Worm (Caenorhabditis elegans) whole organism, L1 larva: Measurements from ENCODE around the gene D1046.18.

ENCODE experiments used
- C04F5.9 ChIP-seq: sonication (generic microtip); optimal IDR thresholded peaks from 2 replicates; lab custom pipeline; 2016; ENCODE audit warnings: missing genetic modification characterization, missing compliant biosample characterization
- C16A3.4 ChIP-seq: fragments of 150-350 bp; optimal IDR thresholded peaks from 2 replicates; lab custom pipeline; 2014; ENCODE audit warnings: missing biosample characterization, missing genetic modification characterization
- C34B4.2 ChIP-seq: sonication (generic microtip); optimal IDR thresholded peaks from 2 replicates; lab custom pipeline; 2017; ENCODE audit warnings: mild to moderate bottlenecking, missing genetic modification characterization, missing compliant biosample characterization
- F16B12.6 ChIP-seq: fragments of 150-350 bp; optimal IDR thresholded peaks from 2 replicates; lab custom pipeline; 2014; ENCODE audit warnings: missing biosample characterization, missing genetic modification characterization
- Y116A8C.19 ChIP-seq: sonication (generic microtip); optimal IDR thresholded peaks from 2 replicates; lab custom pipeline; 2016; ENCODE audit warnings: missing compliant biosample characterization, missing genetic modification characterization, borderline replicate concordance
- blmp-1 ChIP-seq: fragments of 150-350 bp; optimal IDR thresholded peaks from 2 replicates; lab custom pipeline; 2014; ENCODE audit warnings: missing biosample characterization, missing genetic modification characterization
- ceh-8 ChIP-seq: fragments of 200-800 bp; sonication (Bioruptor generic); optimal IDR thresholded peaks from 2 replicates; lab custom pipeline; 2018; ENCODE audit warnings: mild to moderate bottlenecking, missing genetic modification characterization, moderate library complexity, missing compliant biosample characterization
- ceh-82 ChIP-seq, 3 experiments: fragments of 150-350 bp in 1 of 3; sonication (generic microtip) in 2 of 3; optimal IDR thresholded peaks; 2 replicates each; lab custom pipeline; 2014 to 2017; ENCODE audit warnings: missing biosample characterization in 3 of 3, missing genetic modification characterization in 3 of 3
- ceh-90 ChIP-seq: sonication (generic microtip); optimal IDR thresholded peaks from 2 replicates; lab custom pipeline; 2016; ENCODE audit warnings: missing genetic modification characterization, missing compliant biosample characterization
- dpl-1 ChIP-seq, 3 experiments: fragments of 150-350 bp in 2 of 3; sonication (generic microtip) in 1 of 3; optimal IDR thresholded peaks; 2 replicates each; lab custom pipeline; 2014 to 2017; ENCODE audit warnings: missing biosample characterization in 3 of 3, missing genetic modification characterization in 3 of 3, missing genetic modification reagents in 3 of 3
- efl-1 ChIP-seq, 4 experiments: fragments of 150-350 bp; optimal IDR thresholded peaks in 3 of 4; peaks in 1 of 4; 1 replicate in 1 of 4; 2 replicates in 3 of 4; lab custom pipeline; 2014; ENCODE audit warnings: missing biosample characterization in 2 of 4, missing genetic modification characterization in 2 of 4, missing genetic modification reagents in 2 of 4
- egl-13 ChIP-seq: sonication (generic microtip); optimal IDR thresholded peaks from 2 replicates; lab custom pipeline; 2016; ENCODE audit warnings: missing genotype, missing genetic modification reagents, missing genetic modification characterization, missing compliant biosample characterization
- egl-27 ChIP-seq, 2 experiments: fragments of 150-350 bp in 1 of 2; sonication (generic microtip); optimal IDR thresholded peaks; 3 replicates each; lab custom pipeline; 2017 to 2018; ENCODE audit warnings: missing biosample characterization in 2 of 2, missing genetic modification characterization in 2 of 2, missing genetic modification reagents in 2 of 2
- ets-5 ChIP-seq: fragments of 200-800 bp; sonication (Bioruptor generic); IDR thresholded peaks from 2 replicates; pipeline ENCODE4 v1.3.6; 2022; ENCODE audit warnings: missing genetic modification characterization, missing compliant biosample characterization
- fkh-10 ChIP-seq: sonication (generic microtip); optimal IDR thresholded peaks from 2 replicates; lab custom pipeline; 2017; ENCODE audit warnings: missing biosample characterization, missing genetic modification reagents, missing genetic modification characterization
- fos-1 ChIP-seq: fragments of 150-350 bp; optimal IDR thresholded peaks from 2 replicates; lab custom pipeline; 2014; ENCODE audit warnings: missing biosample characterization, missing genetic modification characterization
- grh-1 ChIP-seq: fragments of 200-800 bp; sonication (Bioruptor generic); IDR thresholded peaks from 2 replicates; pipeline ENCODE4 v1.3.6; 2022; ENCODE audit warnings: missing genetic modification reagents, missing genetic modification characterization, missing compliant biosample characterization
- hlh-17 ChIP-seq: fragments of 200-800 bp; sonication (Bioruptor generic); optimal IDR thresholded peaks from 2 replicates; lab custom pipeline; 2018; ENCODE audit warnings: missing genetic modification characterization, mild to moderate bottlenecking, missing compliant biosample characterization, moderate library complexity, borderline replicate concordance
- hlh-4 ChIP-seq: sonication (generic microtip); optimal IDR thresholded peaks from 2 replicates; lab custom pipeline; 2016; ENCODE audit warnings: mild to moderate bottlenecking, missing genetic modification characterization, missing compliant biosample characterization
- hpl-2 ChIP-seq: fragments of 150-350 bp; optimal IDR thresholded peaks from 2 replicates; lab custom pipeline; 2014; ENCODE audit warnings: missing biosample characterization, missing genetic modification reagents, missing genetic modification characterization
- irx-1 ChIP-seq: sonication (generic microtip); optimal IDR thresholded peaks from 2 replicates; lab custom pipeline; 2016; ENCODE audit warnings: missing genetic modification characterization, missing compliant biosample characterization
- isw-1 ChIP-seq: fragments of 200-800 bp; sonication (Bioruptor generic); IDR thresholded peaks from 2 replicates; pipeline ENCODE4 v1.3.6; 2022; ENCODE audit warnings: missing genetic modification characterization, missing compliant biosample characterization
- lin-14 ChIP-seq: fragments of 200-800 bp; sonication (Bioruptor generic); optimal IDR thresholded peaks from 2 replicates; lab custom pipeline; 2018; ENCODE audit warnings: mild to moderate bottlenecking, missing genetic modification characterization, moderate library complexity, missing compliant biosample characterization
- lin-15B ChIP-seq: fragments of 150-350 bp; sonication (generic microtip); optimal IDR thresholded peaks from 3 replicates; lab custom pipeline; 2014; ENCODE audit warnings: missing biosample characterization, missing genetic modification characterization
- lin-35 ChIP-seq, 2 experiments: fragments of 150-350 bp; optimal IDR thresholded peaks; 2 replicates each; lab custom pipeline; 2014; ENCODE audit warnings: missing biosample characterization in 2 of 2, missing genetic modification characterization in 2 of 2, missing genetic modification reagents in 2 of 2
- lin-39 ChIP-seq: fragments of 150-350 bp; optimal IDR thresholded peaks from 2 replicates; lab custom pipeline; 2014; ENCODE audit warnings: missing biosample characterization, missing genetic modification reagents, missing genetic modification characterization
- lir-3 ChIP-seq: sonication (generic microtip); optimal IDR thresholded peaks from 2 replicates; lab custom pipeline; 2016; ENCODE audit warnings: mild to moderate bottlenecking, missing genetic modification characterization, moderate library complexity, missing compliant biosample characterization; ENCODE audit not compliant: poor library complexity
- mab-9 ChIP-seq: fragments of 200-800 bp; sonication (Bioruptor generic); IDR thresholded peaks from 2 replicates; pipeline ENCODE4 v1.3.6; 2022; ENCODE audit warnings: missing genetic modification reagents, missing genetic modification characterization, missing compliant biosample characterization
- mdl-1 ChIP-seq, 2 experiments: fragments of 150-350 bp; optimal IDR thresholded peaks; 2 replicates each; lab custom pipeline; 2014 to 2017; ENCODE audit warnings: missing biosample characterization in 2 of 2, missing genetic modification characterization in 2 of 2, inconsistent platforms in 1 of 2
- nhr-11 ChIP-seq: fragments of 150-350 bp; optimal IDR thresholded peaks from 2 replicates; lab custom pipeline; 2014; ENCODE audit warnings: missing biosample characterization, missing genetic modification characterization
- nhr-12 ChIP-seq: sonication (generic microtip); optimal IDR thresholded peaks from 2 replicates; lab custom pipeline; 2017; ENCODE audit warnings: missing biosample characterization, missing genetic modification characterization
- nhr-47 ChIP-seq: sonication (generic microtip); optimal IDR thresholded peaks from 2 replicates; lab custom pipeline; 2016; ENCODE audit warnings: mild to moderate bottlenecking, missing genetic modification characterization, moderate library complexity, missing compliant biosample characterization
- nhr-77 ChIP-seq: fragments of 150-350 bp; optimal IDR thresholded peaks from 2 replicates; lab custom pipeline; 2014; ENCODE audit warnings: missing biosample characterization, missing genetic modification characterization
- nhr-85 ChIP-seq: sonication (generic microtip); peaks from one replicate; lab custom pipeline; 2016; ENCODE audit warnings: missing genetic modification characterization, inconsistent platforms, missing compliant biosample characterization
- nhr-90 ChIP-seq: sonication (generic microtip); optimal IDR thresholded peaks from 2 replicates; lab custom pipeline; 2016; ENCODE audit warnings: mild to moderate bottlenecking, missing genetic modification characterization, missing compliant biosample characterization; ENCODE audit not compliant: poor library complexity
- pax-3 ChIP-seq: fragments of 200-800 bp; sonication (Bioruptor generic); optimal IDR thresholded peaks from 2 replicates; lab custom pipeline; 2018; ENCODE audit warnings: mild to moderate bottlenecking, missing genetic modification characterization, moderate library complexity, missing compliant biosample characterization
- rnt-1 ChIP-seq: sonication (generic microtip); optimal IDR thresholded peaks from 2 replicates; lab custom pipeline; 2016; ENCODE audit warnings: mild to moderate bottlenecking, missing genetic modification characterization, moderate library complexity, missing compliant biosample characterization
- snu-23 ChIP-seq: sonication (generic microtip); optimal IDR thresholded peaks from 2 replicates; lab custom pipeline; 2016; ENCODE audit warnings: missing genetic modification characterization, missing compliant biosample characterization
- sup-37 ChIP-seq: fragments of 200-800 bp; sonication (Bioruptor generic); optimal IDR thresholded peaks from 2 replicates; lab custom pipeline; 2018; ENCODE audit warnings: mild to moderate bottlenecking, missing genetic modification characterization, missing compliant biosample characterization
- swsn-7 ChIP-seq: sonication (generic microtip); optimal IDR thresholded peaks from 2 replicates; lab custom pipeline; 2016; ENCODE audit warnings: missing genetic modification characterization, missing compliant biosample characterization
- tbx-2 ChIP-seq: sonication (generic microtip); optimal IDR thresholded peaks from 2 replicates; lab custom pipeline; 2016; ENCODE audit warnings: missing genetic modification characterization, missing compliant biosample characterization
- tlp-1 ChIP-seq: fragments of 150-350 bp; optimal IDR thresholded peaks from 2 replicates; lab custom pipeline; 2014; ENCODE audit warnings: missing biosample characterization, missing genetic modification characterization
- unc-130 ChIP-seq: fragments of 150-350 bp; optimal IDR thresholded peaks from 2 replicates; lab custom pipeline; 2017; ENCODE audit warnings: missing biosample characterization, missing genetic modification characterization, inconsistent platforms
- unc-86 ChIP-seq: sonication (generic microtip); optimal IDR thresholded peaks from 2 replicates; lab custom pipeline; 2016; ENCODE audit warnings: missing genetic modification characterization, missing compliant biosample characterization
- unc-98 ChIP-seq: fragments of 200-800 bp; sonication (Bioruptor generic); IDR thresholded peaks from 2 replicates; pipeline ENCODE4 v1.3.6; 2022; ENCODE audit warnings: missing genetic modification characterization, missing compliant biosample characterization
- zip-4 ChIP-seq: fragments of 200-800 bp; sonication (Bioruptor generic); optimal IDR thresholded peaks from 2 replicates; lab custom pipeline; 2018; ENCODE audit warnings: mild to moderate bottlenecking, missing genetic modification characterization, moderate library complexity, missing compliant biosample characterization

D1046.18 gene

ce11 chrIV:8933575-8933974, 3.5 kb downstream of the D1046.18 start, which contains the start of gene D1046.4:
Gene D1046.4, plus strand, starts transcription at chrIV:8933875.
- TF ChIP-seq C04F5.9 (tag; lab: Kevin White, UChicago) (no peak), unc-130 (tag; lab: Kevin White, UChicago) (no peak), mdl-1 (tag; optimal IDR thresholded peaks at IDR 0.05; lab: Kevin White, UChicago) (no peak), nhr-77 (tag; lab: Kevin White, UChicago) (no peak), nhr-47 (tag; lab: Kevin White, UChicago) (no peak), C16A3.4 (tag; lab: Kevin White, UChicago) (no peak), lin-35 (GFP tag; optimal IDR thresholded peaks at IDR 0.05; lab: Kevin White, UChicago) (no peak), dpl-1 (GFP tag; optimal IDR thresholded peaks at IDR 0.05; lab: Kevin White, UChicago) (no peak), lin-15B (no peak), tlp-1 (tag; lab: Kevin White, UChicago) (no peak), nhr-11 (tag; lab: Kevin White, UChicago) (no peak), nhr-12 (tag; lab: Kevin White, UChicago) (no peak), hlh-4 (tag; lab: Kevin White, UChicago) (no peak), F16B12.6 (tag; lab: Kevin White, UChicago) (no peak)

ce11 chrIV:8943430-8943829, 13.4 kb downstream of the D1046.18 start:
- peak; percentile 45 for TF ChIP-seq lin-14 (GFP tag; lab: Kevin White, UChicago)
- peak; percentile 17 for TF ChIP-seq fkh-10 (GFP tag; lab: Kevin White, UChicago)
- TF ChIP-seq fos-1 (tag; lab: Kevin White, UChicago), result no peak
- TF ChIP-seq egl-27 (tag; optimal IDR thresholded peaks at IDR 0.05; lab: Kevin White, UChicago), result no peak

- TF ChIP-seq blmp-1 (tag; lab: Kevin White, UChicago) (no peak), nhr-85 (no peak), fos-1 (tag; lab: Kevin White, UChicago) (no peak), C04F5.9 (tag; lab: Kevin White, UChicago) (no peak), C34B4.2 (tag; lab: Kevin White, UChicago) (no peak), efl-1 (optimal IDR thresholded peaks at IDR 0.05; lab: Kevin White, UChicago) (peak in 1 of 2 experiments; percentile 33), efl-1 (GFP tag; optimal IDR thresholded peaks at IDR 0.05 in 1 of 2; lab: Kevin White, UChicago) (peak; percentile 17 to 32), F16B12.6 (tag; lab: Kevin White, UChicago) (no peak), tlp-1 (tag; lab: Kevin White, UChicago) (no peak), hlh-17 (GFP tag; lab: Kevin White, UChicago) (no peak), ceh-82 (tag; optimal IDR thresholded peaks at IDR 0.05; lab: Kevin White, UChicago) (peak in 1 of 3 experiments; percentile 19), lir-3 (tag; lab: Kevin White, UChicago) (peak; percentile 20), ceh-8 (GFP tag; lab: Kevin White, UChicago) (peak; percentile 86), ets-5 (GFP tag; lab: Robert Waterston, UW) (no peak), nhr-90 (tag; lab: Kevin White, UChicago) (no peak), unc-86 (tag; lab: Kevin White, UChicago) (peak; percentile 55), hpl-2 (no peak), unc-98 (GFP tag; lab: Robert Waterston, UW) (no peak), mab-9 (no peak), tbx-2 (tag; lab: Kevin White, UChicago) (peak; percentile 60), Y116A8C.19 (tag; lab: Kevin White, UChicago) (no peak), egl-13 (tag; lab: Kevin White, UChicago) (peak; percentile 23), rnt-1 (tag; lab: Kevin White, UChicago) (peak; percentile 64), lin-15B (no peak), egl-27 (tag; optimal IDR thresholded peaks at IDR 0.05; lab: Kevin White, UChicago) (no peak), ceh-90 (no peak), grh-1 (GFP tag; lab: Robert Waterston, UW) (no peak), irx-1 (tag; lab: Kevin White, UChicago) (peak; percentile 32), nhr-47 (tag; lab: Kevin White, UChicago) (peak; percentile 69), fkh-10 (GFP tag; lab: Kevin White, UChicago) (no peak), pax-3 (tag; lab: Kevin White, UChicago) (peak; percentile 0), unc-130 (tag; lab: Kevin White, UChicago) (peak; percentile 30), swsn-7 (tag; lab: Kevin White, UChicago) (peak; percentile 42), zip-4 (GFP tag; lab: Kevin White, UChicago) (no peak), snu-23 (peak; percentile 52), lin-39 (tag; lab: Kevin White, UChicago) (peak; percentile 67), isw-1 (peak; percentile 20; the same call in 1 of the 2 replicates), sup-37 (GFP tag; lab: Kevin White, UChicago) (peak; percentile 24), nhr-77 (tag; lab: Kevin White, UChicago) (no peak)
Measured at ce11 chrIV:8947146-8947545, 17.1 kb downstream of the D1046.18 start.
